Worm (Caenorhabditis elegans) whole organism, L1 larva: ENCODE measurements around the gene F36H12.17.

Source experiments
- C04F5.9 ChIP-seq: sonication (generic microtip); optimal IDR thresholded peaks from 2 replicates; lab custom pipeline; 2016; ENCODE audit warnings: missing genetic modification characterization, missing compliant biosample characterization
- C16A3.4 ChIP-seq: fragments of 150-350 bp; optimal IDR thresholded peaks from 2 replicates; lab custom pipeline; 2014; ENCODE audit warnings: missing biosample characterization, missing genetic modification characterization
- C34B4.2 ChIP-seq: sonication (generic microtip); optimal IDR thresholded peaks from 2 replicates; lab custom pipeline; 2017; ENCODE audit warnings: mild to moderate bottlenecking, missing genetic modification characterization, missing compliant biosample characterization
- Y116A8C.19 ChIP-seq: sonication (generic microtip); optimal IDR thresholded peaks from 2 replicates; lab custom pipeline; 2016; ENCODE audit warnings: missing compliant biosample characterization, missing genetic modification characterization, borderline replicate concordance
- alr-1 ChIP-seq: fragments of 200-800 bp; sonication (Bioruptor generic); optimal IDR thresholded peaks from 2 replicates; lab custom pipeline; 2018; ENCODE audit warnings: borderline replicate concordance, mild to moderate bottlenecking, missing genetic modification characterization, missing compliant biosample characterization
- aly-2 ChIP-seq: fragments of 150-350 bp; optimal IDR thresholded peaks from 2 replicates; lab custom pipeline; 2014; ENCODE audit warnings: missing biosample characterization, missing genetic modification characterization
- ama-1 ChIP-seq: fragments of 150-350 bp; optimal IDR thresholded peaks from 2 replicates; lab custom pipeline; 2014
- ceh-82 ChIP-seq, 3 experiments: fragments of 150-350 bp in 1 of 3; sonication (generic microtip) in 2 of 3; optimal IDR thresholded peaks; 2 replicates each; lab custom pipeline; 2014 to 2017; ENCODE audit warnings: missing biosample characterization in 3 of 3, missing genetic modification characterization in 3 of 3
- ceh-88 ChIP-seq: fragments of 200-800 bp; sonication (Bioruptor generic); IDR thresholded peaks from 2 replicates; pipeline ENCODE4 v1.3.6; 2022; ENCODE audit warnings: missing genetic modification characterization, missing compliant biosample characterization
- ceh-90 ChIP-seq: sonication (generic microtip); optimal IDR thresholded peaks from 2 replicates; lab custom pipeline; 2016; ENCODE audit warnings: missing genetic modification characterization, missing compliant biosample characterization
- ces-1 ChIP-seq: fragments of 150-350 bp; optimal IDR thresholded peaks from 2 replicates; lab custom pipeline; 2014; ENCODE audit warnings: missing biosample characterization, missing genetic modification reagents, missing genetic modification characterization
- dpl-1 ChIP-seq, 3 experiments: fragments of 150-350 bp in 2 of 3; sonication (generic microtip) in 1 of 3; optimal IDR thresholded peaks; 2 replicates each; lab custom pipeline; 2014 to 2017; ENCODE audit warnings: missing biosample characterization in 3 of 3, missing genetic modification characterization in 3 of 3, missing genetic modification reagents in 3 of 3
- efl-3 ChIP-seq: fragments of 200-800 bp; sonication (Bioruptor generic); optimal IDR thresholded peaks from 2 replicates; lab custom pipeline; 2018; ENCODE audit warnings: mild to moderate bottlenecking, missing genetic modification characterization, missing compliant biosample characterization
- egl-27 ChIP-seq, 2 experiments: fragments of 150-350 bp in 1 of 2; sonication (generic microtip); optimal IDR thresholded peaks; 3 replicates each; lab custom pipeline; 2017 to 2018; ENCODE audit warnings: missing biosample characterization in 2 of 2, missing genetic modification characterization in 2 of 2, missing genetic modification reagents in 2 of 2
- elt-2 ChIP-seq: sonication (generic microtip); optimal IDR thresholded peaks from 2 replicates; lab custom pipeline; 2016; ENCODE audit warnings: missing genetic modification characterization, mild to moderate bottlenecking, inconsistent platforms, missing compliant biosample characterization, missing genetic modification reagents
- elt-3 ChIP-seq, 6 experiments: fragments of 150-350 bp in 1 of 6; sonication (generic microtip); optimal IDR thresholded peaks; 2 replicates each; lab custom pipeline; 2017 to 2018; ENCODE audit warnings: missing biosample characterization in 6 of 6, missing genetic modification characterization in 6 of 6, inconsistent platforms in 1 of 6
- ets-5 ChIP-seq: fragments of 200-800 bp; sonication (Bioruptor generic); IDR thresholded peaks from 2 replicates; pipeline ENCODE4 v1.3.6; 2022; ENCODE audit warnings: missing genetic modification characterization, missing compliant biosample characterization
- fkh-10 ChIP-seq: sonication (generic microtip); optimal IDR thresholded peaks from 2 replicates; lab custom pipeline; 2017; ENCODE audit warnings: missing biosample characterization, missing genetic modification reagents, missing genetic modification characterization
- fkh-8 ChIP-seq: sonication (generic microtip); optimal IDR thresholded peaks from 2 replicates; lab custom pipeline; 2016; ENCODE audit warnings: mild to moderate bottlenecking, missing genetic modification characterization, missing compliant biosample characterization
- grh-1 ChIP-seq: fragments of 200-800 bp; sonication (Bioruptor generic); IDR thresholded peaks from 2 replicates; pipeline ENCODE4 v1.3.6; 2022; ENCODE audit warnings: missing genetic modification reagents, missing genetic modification characterization, missing compliant biosample characterization
- hpl-2 ChIP-seq: fragments of 150-350 bp; optimal IDR thresholded peaks from 2 replicates; lab custom pipeline; 2014; ENCODE audit warnings: missing biosample characterization, missing genetic modification reagents, missing genetic modification characterization
- irx-1 ChIP-seq: sonication (generic microtip); optimal IDR thresholded peaks from 2 replicates; lab custom pipeline; 2016; ENCODE audit warnings: missing genetic modification characterization, missing compliant biosample characterization
- jun-1 ChIP-seq: fragments of 150-350 bp; optimal IDR thresholded peaks from 2 replicates; lab custom pipeline; 2014; ENCODE audit warnings: missing biosample characterization, missing genetic modification reagents, missing genetic modification characterization
- lin-13 ChIP-seq: fragments of 150-350 bp; optimal IDR thresholded peaks from 2 replicates; lab custom pipeline; 2014; ENCODE audit warnings: missing biosample characterization, missing genetic modification reagents, missing genetic modification characterization
- lin-35 ChIP-seq, 2 experiments: fragments of 150-350 bp; optimal IDR thresholded peaks; 2 replicates each; lab custom pipeline; 2014; ENCODE audit warnings: missing biosample characterization in 2 of 2, missing genetic modification characterization in 2 of 2, missing genetic modification reagents in 2 of 2
- lin-39 ChIP-seq: fragments of 150-350 bp; optimal IDR thresholded peaks from 2 replicates; lab custom pipeline; 2014; ENCODE audit warnings: missing biosample characterization, missing genetic modification reagents, missing genetic modification characterization
- lsy-2 ChIP-seq, 2 experiments: fragments of 150-350 bp; optimal IDR thresholded peaks; 2 replicates each; lab custom pipeline; 2014; ENCODE audit warnings: missing biosample characterization in 2 of 2, missing genetic modification characterization in 2 of 2
- mab-9 ChIP-seq: fragments of 200-800 bp; sonication (Bioruptor generic); IDR thresholded peaks from 2 replicates; pipeline ENCODE4 v1.3.6; 2022; ENCODE audit warnings: missing genetic modification reagents, missing genetic modification characterization, missing compliant biosample characterization
- mdl-1 ChIP-seq, 2 experiments: fragments of 150-350 bp; optimal IDR thresholded peaks; 2 replicates each; lab custom pipeline; 2014 to 2017; ENCODE audit warnings: missing biosample characterization in 2 of 2, missing genetic modification characterization in 2 of 2, inconsistent platforms in 1 of 2
- mep-1 ChIP-seq: fragments of 150-350 bp; optimal IDR thresholded peaks from 2 replicates; lab custom pipeline; 2014; ENCODE audit warnings: missing biosample characterization, missing genetic modification characterization
- nhr-12 ChIP-seq: sonication (generic microtip); optimal IDR thresholded peaks from 2 replicates; lab custom pipeline; 2017; ENCODE audit warnings: missing biosample characterization, missing genetic modification characterization
- nhr-19 ChIP-seq: fragments of 200-800 bp; sonication (Bioruptor generic); conservative IDR thresholded peaks from 2 replicates; pipeline ENCODE4 v1.3.6; 2022; ENCODE audit warnings: missing genetic modification characterization, missing compliant biosample characterization
- nhr-20 ChIP-seq: sonication (generic microtip); optimal IDR thresholded peaks from 2 replicates; lab custom pipeline; 2016; ENCODE audit warnings: mild to moderate bottlenecking, missing genetic modification characterization, missing compliant biosample characterization
- nhr-28 ChIP-seq: fragments of 150-350 bp; optimal IDR thresholded peaks from 2 replicates; lab custom pipeline; 2014; ENCODE audit warnings: missing biosample characterization, missing genetic modification characterization
- nhr-47 ChIP-seq: sonication (generic microtip); optimal IDR thresholded peaks from 2 replicates; lab custom pipeline; 2016; ENCODE audit warnings: mild to moderate bottlenecking, missing genetic modification characterization, moderate library complexity, missing compliant biosample characterization
- nhr-71 ChIP-seq: sonication (generic microtip); optimal IDR thresholded peaks from 2 replicates; lab custom pipeline; 2016; ENCODE audit warnings: mild to moderate bottlenecking, missing genetic modification characterization, moderate library complexity, missing compliant biosample characterization
- nhr-76 ChIP-seq: sonication (generic microtip); optimal IDR thresholded peaks from 2 replicates; lab custom pipeline; 2017; ENCODE audit warnings: missing biosample characterization, missing genetic modification characterization
- nhr-84 ChIP-seq: sonication (generic microtip); optimal IDR thresholded peaks from 2 replicates; lab custom pipeline; 2017; ENCODE audit warnings: missing biosample characterization, missing genetic modification characterization
- nhr-90 ChIP-seq: sonication (generic microtip); optimal IDR thresholded peaks from 2 replicates; lab custom pipeline; 2016; ENCODE audit warnings: mild to moderate bottlenecking, missing genetic modification characterization, missing compliant biosample characterization; ENCODE audit not compliant: poor library complexity
- pag-3 ChIP-seq: sonication (generic microtip); optimal IDR thresholded peaks from 2 replicates; lab custom pipeline; 2017; ENCODE audit warnings: missing genetic modification characterization, mild to moderate bottlenecking, missing compliant biosample characterization, antibody characterized with exemption, borderline replicate concordance; ENCODE audit not compliant: insufficient read depth
- pax-3 ChIP-seq: fragments of 200-800 bp; sonication (Bioruptor generic); optimal IDR thresholded peaks from 2 replicates; lab custom pipeline; 2018; ENCODE audit warnings: mild to moderate bottlenecking, missing genetic modification characterization, moderate library complexity, missing compliant biosample characterization
- pqm-1 ChIP-seq: sonication (generic microtip); optimal IDR thresholded peaks from 3 replicates; lab custom pipeline; 2017; ENCODE audit warnings: missing biosample characterization, missing genetic modification characterization
- skn-1 ChIP-seq: fragments of 150-350 bp; optimal IDR thresholded peaks from 2 replicates; lab custom pipeline; 2014; ENCODE audit warnings: missing biosample characterization, missing genetic modification characterization
- snu-23 ChIP-seq: sonication (generic microtip); optimal IDR thresholded peaks from 2 replicates; lab custom pipeline; 2016; ENCODE audit warnings: missing genetic modification characterization, missing compliant biosample characterization
- sptf-1 ChIP-seq: fragments of 150-350 bp; optimal IDR thresholded peaks from 2 replicates; lab custom pipeline; 2014; ENCODE audit warnings: missing biosample characterization, missing genetic modification characterization
- tbx-2 ChIP-seq: sonication (generic microtip); optimal IDR thresholded peaks from 2 replicates; lab custom pipeline; 2016; ENCODE audit warnings: missing genetic modification characterization, missing compliant biosample characterization
- unc-30 ChIP-seq: sonication (generic microtip); optimal IDR thresholded peaks from 2 replicates; lab custom pipeline; 2017; ENCODE audit warnings: missing biosample characterization, missing genetic modification characterization
- unc-62 ChIP-seq: fragments of 150-350 bp; optimal IDR thresholded peaks from 2 replicates; lab custom pipeline; 2014; ENCODE audit warnings: missing biosample characterization, missing genetic modification reagents, missing genetic modification characterization
- unc-86 ChIP-seq: sonication (generic microtip); optimal IDR thresholded peaks from 2 replicates; lab custom pipeline; 2016; ENCODE audit warnings: missing genetic modification characterization, missing compliant biosample characterization
- unc-98 ChIP-seq: fragments of 200-800 bp; sonication (Bioruptor generic); IDR thresholded peaks from 2 replicates; pipeline ENCODE4 v1.3.6; 2022; ENCODE audit warnings: missing genetic modification characterization, missing compliant biosample characterization
- vab-15 ChIP-seq: sonication (generic microtip); optimal IDR thresholded peaks from 2 replicates; lab custom pipeline; 2017; ENCODE audit warnings: missing genotype, mild to moderate bottlenecking, missing genetic modification characterization, missing compliant biosample characterization
- zag-1 ChIP-seq: fragments of 150-350 bp; optimal IDR thresholded peaks from 2 replicates; lab custom pipeline; 2014; ENCODE audit warnings: missing biosample characterization, missing genetic modification characterization
- zip-4 ChIP-seq: fragments of 200-800 bp; sonication (Bioruptor generic); optimal IDR thresholded peaks from 2 replicates; lab custom pipeline; 2018; ENCODE audit warnings: mild to moderate bottlenecking, missing genetic modification characterization, moderate library complexity, missing compliant biosample characterization

F36H12.17 gene

DNA sequence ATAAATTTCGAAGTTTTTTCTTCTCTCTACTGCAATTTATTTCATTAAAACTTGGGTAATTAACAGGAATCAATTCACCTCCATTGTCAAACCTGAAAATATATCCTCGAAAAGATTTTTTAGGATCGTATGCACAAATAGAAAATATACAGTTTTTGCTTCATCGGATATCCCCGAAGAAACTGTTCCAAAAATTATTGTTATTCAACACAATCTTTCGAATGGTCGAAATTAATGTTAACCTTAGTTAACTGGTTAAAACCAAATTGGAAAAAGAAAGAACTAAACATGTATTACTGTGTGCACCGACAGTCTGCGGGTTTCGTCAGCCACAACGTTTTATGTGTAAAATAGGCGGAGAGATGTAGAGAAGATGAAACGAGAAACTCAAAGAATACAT lies 39.5 kb upstream of the F36H12.17 start:
- no peak for TF ChIP-seq nhr-12
- TF ChIP-seq nhr-90 (tag; lab: Kevin White, UChicago): peak; percentile 87
- TF ChIP-seq nhr-28 (tag; lab: Kevin White, UChicago): no peak
- peak; percentile 52 for TF ChIP-seq ceh-88
- TF ChIP-seq ces-1 (GFP tag; lab: Kevin White, UChicago): no peak
- TF ChIP-seq unc-30 (tag; lab: Kevin White, UChicago): no peak
- no peak for TF ChIP-seq sptf-1 (tag; lab: Kevin White, UChicago)
- peak in 1 of 2 experiments; percentile 24 for TF ChIP-seq lsy-2 (tag; optimal IDR thresholded peaks at IDR 0.05; lab: Kevin White, UChicago)
- no peak for TF ChIP-seq dpl-1 (GFP tag; optimal IDR thresholded peaks at IDR 0.05; lab: Kevin White, UChicago)
- no peak for TF ChIP-seq efl-3 (GFP tag; lab: Kevin White, UChicago)
- TF ChIP-seq ceh-90 (tag; lab: Kevin White, UChicago): no peak
- peak; percentile 59 for TF ChIP-seq nhr-47
- TF ChIP-seq elt-2 (tag; lab: Kevin White, UChicago): peak; percentile 47
- TF ChIP-seq alr-1 (tag; lab: Kevin White, UChicago): no peak
- peak; percentile 38 for TF ChIP-seq lin-39
- TF ChIP-seq C04F5.9 (tag; lab: Kevin White, UChicago): no peak
- TF ChIP-seq egl-27 (tag; optimal IDR thresholded peaks at IDR 0.05; lab: Kevin White, UChicago): no peak
- no peak for TF ChIP-seq fkh-10 (GFP tag; lab: Kevin White, UChicago)
- peak in 1 of 2 experiments; percentile 44 for TF ChIP-seq lin-35 (GFP tag; optimal IDR thresholded peaks at IDR 0.05; lab: Kevin White, UChicago)
- no peak for TF ChIP-seq nhr-84 (tag; lab: Kevin White, UChicago)
- no peak for TF ChIP-seq unc-86 (tag; lab: Kevin White, UChicago)
- TF ChIP-seq skn-1: no peak
- no peak for TF ChIP-seq unc-98
- TF ChIP-seq mep-1 (tag; lab: Kevin White, UChicago): peak; percentile 22
- TF ChIP-seq elt-3 (tag; optimal IDR thresholded peaks at IDR 0.05; lab: Kevin White, UChicago): peak in 1 of 6 experiments; percentile 62
- peak; percentile 52 for TF ChIP-seq ama-1 (lab: Kevin White, UChicago)
- TF ChIP-seq aly-2: peak; percentile 56
- no peak for TF ChIP-seq mdl-1 (tag; optimal IDR thresholded peaks at IDR 0.05; lab: Kevin White, UChicago)
- TF ChIP-seq nhr-20 (tag; lab: Kevin White, UChicago): peak; percentile 66
- TF ChIP-seq Y116A8C.19 (tag; lab: Kevin White, UChicago): no peak
- TF ChIP-seq vab-15: no peak
- no peak for TF ChIP-seq irx-1 (tag; lab: Kevin White, UChicago)
- no peak for TF ChIP-seq ets-5
- no peak for TF ChIP-seq pax-3
- TF ChIP-seq lin-13 (GFP tag; lab: Kevin White, UChicago): no peak
- no peak for TF ChIP-seq C34B4.2 (tag; lab: Kevin White, UChicago)
- no peak for TF ChIP-seq zag-1 (tag; lab: Kevin White, UChicago)
- TF ChIP-seq zip-4 (GFP tag; lab: Kevin White, UChicago): no peak
- TF ChIP-seq unc-62 (GFP tag; lab: Kevin White, UChicago): no peak
- TF ChIP-seq C16A3.4 (tag; lab: Kevin White, UChicago): peak; percentile 1
- TF ChIP-seq snu-23 (GFP tag; lab: Kevin White, UChicago): peak; percentile 61
- peak; percentile 11 for TF ChIP-seq tbx-2
- TF ChIP-seq nhr-71 (tag; lab: Kevin White, UChicago): peak; percentile 70
- TF ChIP-seq ceh-82 (tag; optimal IDR thresholded peaks at IDR 0.05; lab: Kevin White, UChicago): no peak
- no peak for TF ChIP-seq pag-3 (tag; lab: Kevin White, UChicago)
- TF ChIP-seq fkh-8: no peak
- TF ChIP-seq nhr-76 (tag; lab: Kevin White, UChicago): no peak
- TF ChIP-seq grh-1: peak; percentile 64; the same call in 1 of the 2 replicates
- peak; percentile 81 for TF ChIP-seq nhr-19 (GFP tag; lab: Robert Waterston, UW)
- TF ChIP-seq hpl-2 (GFP tag; lab: Kevin White, UChicago): no peak
- no peak for TF ChIP-seq pqm-1 (tag; lab: Kevin White, UChicago)
- no peak for TF ChIP-seq jun-1
- peak; percentile 24; the same call in 1 of the 2 replicates for TF ChIP-seq mab-9 (GFP tag; lab: Robert Waterston, UW)
